Fruit fly (Drosophila melanogaster) Kc167 (cell line): ENCODE data around the gene Vha36-3.

Experiments used
- Myc ChIP-seq: fragments of >200 bp; optimal IDR thresholded peaks from 2 replicates; lab custom pipeline; 2017; ENCODE audit warnings: missing external identifiers
- Sin3A ChIP-seq: fragments of >200 bp; optimal IDR thresholded peaks from 2 replicates; lab custom pipeline; 2018; ENCODE audit warnings: missing external identifiers
- h ChIP-seq: fragments of >200 bp; optimal IDR thresholded peaks from 3 replicates; lab custom pipeline; 2018; ENCODE audit warnings: missing external identifiers
- insv ChIP-seq: fragments of >200 bp; optimal IDR thresholded peaks from 3 replicates; lab custom pipeline; 2018; ENCODE audit warnings: missing external identifiers
- psq ChIP-seq: fragments of >200 bp; optimal IDR thresholded peaks from 2 replicates; lab custom pipeline; 2017; ENCODE audit warnings: missing external identifiers
- ttk ChIP-seq: sonication (Bioruptor generic); optimal IDR thresholded peaks from 2 replicates; lab custom pipeline; 2017; ENCODE audit warnings: missing external identifiers

The Vha36-3 gene

DNA sequence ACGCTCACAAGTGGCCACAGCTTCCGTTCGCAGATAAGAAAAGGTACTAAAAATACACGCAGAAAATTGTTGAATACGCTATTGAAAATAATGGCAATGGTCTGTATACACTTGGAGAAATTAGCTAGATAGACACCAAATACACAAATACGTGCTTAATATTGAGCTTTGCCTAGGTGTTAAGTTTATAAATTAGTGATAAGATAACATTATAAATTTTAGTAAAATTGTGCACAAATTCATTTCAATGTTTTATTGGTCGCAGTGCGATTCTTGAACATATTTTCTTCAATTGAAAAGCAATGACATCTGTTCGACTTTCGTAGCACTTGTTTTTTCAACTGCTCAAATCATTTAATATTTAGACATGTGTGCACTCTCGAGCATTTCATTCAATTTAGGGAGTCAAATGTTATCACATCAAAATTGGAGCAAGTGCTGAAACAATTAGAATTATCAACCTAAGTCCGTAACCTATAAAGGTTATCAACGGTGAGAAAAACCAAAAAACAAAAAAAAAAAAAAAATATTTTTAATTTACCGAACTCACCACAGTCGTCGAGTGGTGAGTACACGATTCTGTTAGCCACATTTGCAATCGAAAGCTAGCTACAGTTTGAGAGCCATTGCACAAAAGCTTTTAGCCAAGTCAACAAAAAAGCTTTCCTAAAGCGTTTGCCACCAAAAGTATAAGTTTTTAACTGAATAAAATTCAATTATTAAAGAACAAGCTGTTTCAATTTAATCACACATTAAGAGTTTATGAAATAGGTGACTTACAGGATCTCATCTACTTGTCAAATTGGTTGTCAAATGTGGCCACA is 33.5 kb downstream of the Vha36-3 start:
- no peak for TF ChIP-seq ttk (lab: Kevin White, UChicago)
- TF ChIP-seq psq, result no peak
- TF ChIP-seq h (lab: Kevin White, UChicago), result no peak
- TF ChIP-seq Myc (lab: Kevin White, UChicago), result no peak

DNA sequence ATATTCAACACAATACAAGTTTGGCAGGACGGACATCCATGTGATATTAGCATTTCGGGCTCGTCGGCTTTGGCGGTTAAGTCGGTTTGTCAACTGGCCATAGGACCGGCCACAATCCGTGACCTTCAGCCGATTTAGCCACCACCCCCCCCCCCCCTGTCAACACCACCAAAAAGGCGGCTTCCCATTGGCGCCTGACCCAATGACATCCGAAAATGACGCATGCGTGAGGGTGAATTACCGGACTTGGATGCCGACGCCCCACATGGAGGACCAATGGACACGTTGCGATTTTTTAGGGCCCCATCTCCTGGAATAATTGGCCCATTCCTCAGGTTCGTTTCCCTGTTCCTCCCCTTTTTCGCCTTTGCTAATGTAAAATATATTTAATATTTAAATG is 34.1 kb downstream of the Vha36-3 start:
- TF ChIP-seq Myc (lab: Kevin White, UChicago), result no peak
- no peak for TF ChIP-seq Sin3A
- no peak for TF ChIP-seq insv (lab: Kevin White, UChicago)
- no peak for TF ChIP-seq psq
- no peak for TF ChIP-seq ttk (lab: Kevin White, UChicago)
- no peak for TF ChIP-seq h (lab: Kevin White, UChicago)

- TF ChIP-seq Myc (lab: Kevin White, UChicago), result no peak
- no peak for TF ChIP-seq ttk (lab: Kevin White, UChicago)
- no peak for TF ChIP-seq insv (lab: Kevin White, UChicago)
- TF ChIP-seq psq, result no peak
- TF ChIP-seq h (lab: Kevin White, UChicago), result no peak
- TF ChIP-seq Sin3A, result no peak
Observed at dm6 chrX:2545328-2545758, 35.0 kb downstream of the Vha36-3 start, which contains the start of gene trol. Gene trol (minus strand): TSS chrX:2545427.

dm6 chrX:2542500-2542899 is 37.9 kb downstream of the Vha36-3 start:
- TF ChIP-seq Myc (lab: Kevin White, UChicago), result no peak
- TF ChIP-seq Sin3A, result no peak
- TF ChIP-seq h (lab: Kevin White, UChicago), result no peak
- TF ChIP-seq psq, result no peak
- no peak for TF ChIP-seq ttk (lab: Kevin White, UChicago)
- no peak for TF ChIP-seq insv (lab: Kevin White, UChicago)

dm6 chrX:2539495-2539894 is 40.9 kb downstream of the Vha36-3 start:
- TF ChIP-seq h (lab: Kevin White, UChicago) (no peak), ttk (lab: Kevin White, UChicago) (no peak), Sin3A (no peak), psq (no peak), insv (lab: Kevin White, UChicago) (no peak), Myc (lab: Kevin White, UChicago) (no peak)

- no peak for TF ChIP-seq h (lab: Kevin White, UChicago)
- no peak for TF ChIP-seq ttk (lab: Kevin White, UChicago)
- TF ChIP-seq insv (lab: Kevin White, UChicago), result no peak
- no peak for TF ChIP-seq Myc (lab: Kevin White, UChicago)
- no peak for TF ChIP-seq Sin3A
- no peak for TF ChIP-seq psq
Observed at dm6 chrX:2538387-2538786, 42.0 kb downstream of the Vha36-3 start.

dm6 chrX:2537398-2537797 is 43.0 kb downstream of the Vha36-3 start:
- no peak for TF ChIP-seq h (lab: Kevin White, UChicago)
- no peak for TF ChIP-seq insv (lab: Kevin White, UChicago)
- no peak for TF ChIP-seq ttk (lab: Kevin White, UChicago)
- TF ChIP-seq Myc (lab: Kevin White, UChicago), result no peak
- no peak for TF ChIP-seq psq
- no peak for TF ChIP-seq Sin3A

DNA sequence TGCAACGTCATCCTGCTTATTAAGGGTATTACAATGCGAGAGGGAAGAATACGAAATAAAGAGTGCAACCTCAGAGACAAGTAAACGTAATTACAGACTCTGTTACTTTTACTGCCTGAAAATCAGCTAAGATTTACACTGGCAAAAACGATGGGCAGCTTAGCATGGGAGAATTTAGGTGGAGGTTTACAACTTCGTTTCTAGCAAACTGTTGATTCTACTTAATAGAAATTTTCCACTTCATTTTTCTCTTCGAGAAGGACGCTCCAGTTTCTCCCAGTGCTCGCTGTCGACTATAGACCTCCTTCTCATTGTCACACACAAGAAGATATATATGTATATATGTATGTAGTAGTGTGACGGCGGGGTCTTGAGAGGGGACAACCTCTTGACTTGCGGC is 44.2 kb downstream of the Vha36-3 start:
- TF ChIP-seq h (lab: Kevin White, UChicago), result no peak
- TF ChIP-seq Myc (lab: Kevin White, UChicago), result no peak
- no peak for TF ChIP-seq insv (lab: Kevin White, UChicago)
- no peak for TF ChIP-seq psq
- no peak for TF ChIP-seq ttk (lab: Kevin White, UChicago)
- no peak for TF ChIP-seq Sin3A

dm6 chrX:2534951-2535693 is 45.2 kb downstream of the Vha36-3 start:
- TF ChIP-seq insv (lab: Kevin White, UChicago) (no peak), Sin3A (no peak), h (lab: Kevin White, UChicago) (no peak), Myc (lab: Kevin White, UChicago) (no peak), ttk (lab: Kevin White, UChicago) (no peak), psq (no peak)

DNA sequence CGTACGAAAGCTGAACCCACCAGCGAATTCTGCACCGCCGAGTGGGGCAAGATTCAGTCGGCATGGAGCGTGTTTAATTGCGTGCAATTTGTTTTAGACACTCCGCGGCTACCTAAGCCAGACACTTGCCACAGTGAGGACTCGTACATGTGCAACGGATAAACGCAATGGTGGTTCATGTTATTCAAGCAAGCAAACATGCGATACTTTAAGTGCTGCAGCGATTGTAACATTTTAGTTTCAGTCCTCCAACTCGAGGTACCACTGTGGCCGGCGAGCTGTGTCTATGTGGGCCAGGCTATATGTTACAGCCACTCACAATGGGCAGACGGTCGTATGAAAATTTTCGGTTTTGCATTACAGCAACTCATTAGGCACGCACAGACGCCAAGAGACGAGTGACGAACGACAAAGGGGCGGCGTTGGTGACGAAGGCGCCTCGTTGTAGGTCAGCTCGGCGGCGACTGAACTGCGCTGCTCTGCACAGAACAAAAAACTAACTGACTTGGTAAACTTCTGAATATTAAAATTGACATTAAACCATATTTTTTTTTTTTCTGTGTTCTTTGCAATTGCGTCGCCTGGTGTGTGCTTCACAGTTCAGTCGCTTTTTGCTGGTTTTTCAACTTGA is 46.4 kb downstream of the Vha36-3 start:
- TF ChIP-seq psq, result no peak
- TF ChIP-seq insv (lab: Kevin White, UChicago), result no peak
- no peak for TF ChIP-seq Myc (lab: Kevin White, UChicago)
- no peak for TF ChIP-seq h (lab: Kevin White, UChicago)
- TF ChIP-seq Sin3A, result no peak
- no peak for TF ChIP-seq ttk (lab: Kevin White, UChicago)

DNA sequence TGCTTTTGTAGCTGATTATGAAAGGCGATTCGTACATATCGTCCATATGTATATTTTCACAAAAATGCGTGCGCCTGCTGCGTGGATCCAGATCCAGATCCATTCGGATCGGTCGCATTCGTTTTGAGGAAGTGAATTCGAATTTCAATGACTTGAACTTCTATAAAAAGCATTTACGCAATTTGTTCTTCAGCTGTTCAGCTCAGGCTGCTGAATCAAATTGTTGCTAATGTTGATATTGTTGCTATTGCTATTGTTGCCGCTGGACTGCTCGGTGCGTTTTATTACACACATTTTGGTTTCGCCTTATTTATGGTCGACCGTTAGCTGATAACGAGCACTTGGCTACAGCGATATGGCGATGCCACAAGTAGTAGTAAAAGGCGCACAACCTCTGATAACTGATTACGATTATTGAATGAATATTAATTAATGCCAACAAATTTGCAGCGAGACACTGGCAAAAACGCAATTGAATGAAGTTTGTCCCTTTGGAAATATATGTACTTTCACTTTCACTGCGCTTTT is 49.0 kb downstream of the Vha36-3 start:
- TF ChIP-seq Sin3A (no peak), Myc (lab: Kevin White, UChicago) (no peak), ttk (lab: Kevin White, UChicago) (no peak), psq (no peak), insv (lab: Kevin White, UChicago) (no peak), h (lab: Kevin White, UChicago) (no peak)
